Fruit fly (Drosophila melanogaster) whole organism, adult: ENCODE measurements around the gene Ca-Ma2d.

Experiments used
- CG11617 ChIP-seq: fragments of 200-800 bp; sonication (Bioruptor generic); optimal IDR thresholded peaks from 2 replicates; lab custom pipeline; 2017; ENCODE audit warnings: mild to moderate bottlenecking, missing biosample characterization, missing genetic modification reagents, missing genetic modification characterization
- CG12768 ChIP-seq: fragments of 200-800 bp; sonication (Bioruptor generic); optimal IDR thresholded peaks from 2 replicates; lab custom pipeline; 2017; ENCODE audit warnings: missing biosample characterization, missing genetic modification characterization, mild to moderate bottlenecking, moderate library complexity, missing genetic modification reagents
- CG14711 ChIP-seq: fragments of 200-800 bp; sonication (Bioruptor generic); optimal IDR thresholded peaks from 2 replicates; lab custom pipeline; 2018; ENCODE audit warnings: missing biosample characterization, mild to moderate bottlenecking, missing genetic modification characterization, moderate library complexity
- CG1620 ChIP-seq: fragments of 200-800 bp; sonication (Bioruptor generic); optimal IDR thresholded peaks from 2 replicates; lab custom pipeline; 2016; ENCODE audit warnings: missing biosample characterization, missing genetic modification characterization
- CG33017 ChIP-seq: fragments of 200-800 bp; sonication (Bioruptor generic); optimal IDR thresholded peaks from 2 replicates; lab custom pipeline; 2018; ENCODE audit warnings: missing biosample characterization, mild to moderate bottlenecking, missing genetic modification characterization, moderate library complexity
- CG5204 ChIP-seq: fragments of 200-800 bp; sonication (Bioruptor generic); optimal IDR thresholded peaks from 2 replicates; lab custom pipeline; 2016; ENCODE audit warnings: missing biosample characterization, missing genetic modification characterization
- CG7045 ChIP-seq: fragments of 200-800 bp; sonication (Bioruptor generic); optimal IDR thresholded peaks from 2 replicates; lab custom pipeline; 2017; ENCODE audit warnings: missing biosample characterization, mild to moderate bottlenecking, missing genetic modification characterization
- Clk ChIP-seq: fragments of 200-800 bp; sonication (Bioruptor generic); optimal IDR thresholded peaks from 2 replicates; lab custom pipeline; 2017; ENCODE audit warnings: missing biosample characterization, missing genetic modification characterization
- Hr96 ChIP-seq: fragments of 200-800 bp; sonication (Bioruptor generic); optimal IDR thresholded peaks from 2 replicates; lab custom pipeline; 2016; ENCODE audit warnings: missing biosample characterization, missing genetic modification characterization
- cic ChIP-seq: fragments of 200-800 bp; sonication (Bioruptor generic); optimal IDR thresholded peaks from 2 replicates; lab custom pipeline; 2017; ENCODE audit warnings: missing biosample characterization, mild to moderate bottlenecking, missing genetic modification characterization, moderate library complexity
- cnc ChIP-seq, 2 experiments: fragments of >200 bp; optimal IDR thresholded peaks; 2 replicates each; lab custom pipeline; 2017
- kay ChIP-seq: fragments of 200-800 bp; sonication (Bioruptor generic); peaks from one replicate; lab custom pipeline; 2016; ENCODE audit warnings: missing biosample characterization, missing genetic modification characterization, borderline replicate concordance
- tj ChIP-seq: fragments of 200-800 bp; sonication (Bioruptor generic); optimal IDR thresholded peaks from 3 replicates; lab custom pipeline; 2017; ENCODE audit warnings: missing biosample characterization, mild to moderate bottlenecking, missing genetic modification characterization, moderate library complexity
- toe ChIP-seq: fragments of 200-800 bp; sonication (Bioruptor generic); optimal IDR thresholded peaks from 2 replicates; lab custom pipeline; 2016; ENCODE audit warnings: missing biosample characterization, missing genetic modification characterization

DNA sequence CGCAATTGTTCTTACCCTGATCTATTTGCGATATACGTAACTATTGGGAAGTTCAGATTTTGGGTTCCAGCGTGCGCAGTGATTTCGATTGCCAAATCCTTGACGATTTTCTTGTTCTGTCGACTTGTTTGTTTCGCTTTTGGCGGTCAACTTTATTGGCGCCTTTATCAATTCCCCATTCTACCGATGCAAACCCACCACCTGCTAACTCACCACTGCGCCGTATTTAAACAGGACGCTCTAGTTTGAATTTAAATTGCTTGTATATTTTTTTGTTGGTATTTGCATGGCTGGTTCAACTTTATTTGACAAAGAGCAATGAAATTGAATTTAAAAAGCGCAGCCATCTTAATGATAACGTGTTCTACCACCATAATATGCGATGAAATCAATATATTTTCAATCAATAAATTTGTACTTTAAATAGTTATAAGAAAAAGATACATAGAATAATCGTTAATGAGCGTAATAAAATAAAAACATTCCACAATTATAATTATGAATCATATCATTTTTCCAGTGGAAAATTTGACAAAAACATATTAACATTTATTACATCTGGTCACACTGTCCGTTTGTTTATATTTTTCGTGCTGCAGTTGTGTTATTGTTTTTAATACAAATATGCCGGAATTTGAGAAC, 30.4 kb downstream of the Ca-Ma2d start, which contains the start of the genes twe and CG4935:
- TF ChIP-seq cnc (optimal IDR thresholded peaks at IDR 0.05; lab: Kevin White, UChicago) (no peak), cic (GFP tag; lab: Kevin White, UChicago) (no peak), CG33017 (tag; lab: Kevin White, UChicago) (no peak), CG12768 (no peak), toe (GFP tag; lab: Kevin White, UChicago) (no peak), Hr96 (GFP tag; lab: Kevin White, UChicago) (no peak), kay (no peak), CG11617 (GFP tag; lab: Kevin White, UChicago) (no peak), CG5204 (GFP tag; lab: Kevin White, UChicago) (no peak), tj (GFP tag; lab: Kevin White, UChicago) (no peak), CG1620 (GFP tag; lab: Kevin White, UChicago) (no peak), CG7045 (GFP tag; lab: Kevin White, UChicago) (no peak), CG14711 (no peak), Clk (no peak)
